Worm (Caenorhabditis elegans): ENCODE data around the gene C02F5.14.

The C02F5.14 gene

DNA sequence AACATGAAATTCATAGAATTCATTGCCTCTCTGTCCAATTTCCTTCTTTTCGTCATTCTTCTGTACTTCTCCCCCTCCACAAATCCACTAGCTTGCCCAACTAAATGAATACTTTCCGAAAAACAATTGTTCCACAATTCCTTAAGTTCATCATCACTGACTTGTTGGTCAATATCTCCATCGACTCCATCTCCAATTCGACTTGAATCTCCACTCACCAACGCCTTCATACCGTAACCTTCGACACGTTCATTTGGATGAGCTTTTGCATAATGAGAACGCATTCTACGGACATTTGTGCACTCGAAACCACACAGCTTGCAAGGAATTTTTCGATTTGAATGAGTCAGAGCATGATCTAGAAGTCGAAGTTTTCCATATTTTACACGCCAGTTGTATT, 5.6 kb upstream of the C02F5.14 start:
- TF ChIP-seq ets-4 (tag; optimal IDR thresholded peaks at IDR 0.05) (no peak), fkh-10 (GFP tag; optimal IDR thresholded peaks at IDR 0.05) (no peak), T23F11.4 (GFP tag; optimal IDR thresholded peaks at IDR 0.05) (no peak), ceh-6 (GFP tag; optimal IDR thresholded peaks at IDR 0.05) (no peak), pros-1 (tag; optimal IDR thresholded peaks at IDR 0.05) (no peak), syd-9 (tag; optimal IDR thresholded peaks at IDR 0.05) (no peak), che-1 (tag; optimal IDR thresholded peaks at IDR 0.05) (no peak), ttx-3 (tag; optimal IDR thresholded peaks at IDR 0.05) (no peak), ahr-1 (tag; optimal IDR thresholded peaks at IDR 0.05) (no peak), ceh-34 (tag; optimal IDR thresholded peaks at IDR 0.05) (no peak), Y22D7AL.16 (tag; optimal IDR thresholded peaks at IDR 0.05) (no peak), unc-3 (GFP tag; conservative IDR thresholded peaks at IDR 0.05) (no peak), unc-3 (tag; optimal IDR thresholded peaks at IDR 0.05) (no peak), unc-55 (GFP tag; optimal IDR thresholded peaks at IDR 0.05) (no peak), nfya-1 (tag; optimal IDR thresholded peaks at IDR 0.05) (no peak), ceh-30 (tag; optimal IDR thresholded peaks at IDR 0.05) (no peak), ceh-14 (tag; optimal IDR thresholded peaks at IDR 0.05) (no peak), hlh-15 (tag; optimal IDR thresholded peaks at IDR 0.05) (no peak)

DNA sequence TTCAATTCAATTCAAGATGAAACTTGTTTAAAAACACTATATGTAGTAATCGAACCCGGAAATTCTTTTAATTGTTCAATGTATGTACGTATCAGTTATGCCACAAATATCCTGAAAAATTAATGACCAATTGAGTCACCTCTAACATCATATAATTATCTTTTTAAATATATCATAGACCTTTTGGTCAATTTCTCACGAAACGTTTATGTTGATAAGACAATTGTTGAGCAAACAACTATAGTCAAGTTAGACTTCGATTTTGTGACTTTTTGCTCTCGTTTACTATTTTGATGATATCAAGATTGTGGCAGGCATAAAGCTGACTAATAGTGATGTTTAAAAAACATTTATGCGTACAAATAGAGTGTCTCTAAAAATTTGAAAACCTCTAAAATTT, 4.9 kb upstream of the C02F5.14 start:
- TF ChIP-seq elt-2 (tag; optimal IDR thresholded peaks at IDR 0.05), result peak; percentile 24
- TF ChIP-seq rnt-1 (tag; optimal IDR thresholded peaks at IDR 0.05), result no peak

DNA sequence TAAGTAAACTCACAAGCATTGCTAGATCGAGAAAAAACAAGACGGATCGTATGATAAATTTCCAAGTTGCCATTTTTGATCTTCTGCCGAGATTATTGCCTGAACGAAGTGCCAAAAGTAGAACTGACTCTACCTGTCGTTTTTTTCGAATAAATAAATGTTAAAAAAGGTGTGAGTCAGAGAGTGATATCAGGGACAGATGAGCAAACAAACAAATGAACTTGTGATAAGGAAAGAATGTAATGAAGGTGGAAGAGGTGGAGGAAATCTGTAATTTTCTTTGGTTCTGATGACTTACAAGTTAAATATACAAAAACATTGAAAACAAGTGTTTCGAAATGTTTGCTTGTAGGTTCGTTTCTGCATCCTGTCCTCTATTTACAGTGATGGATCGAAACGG, 4.0 kb upstream of the C02F5.14 start, which contains the start of gene tsp-1:
tsp-1 (minus strand) TSS at position 99 of the 400 bp plus-strand sequence.
- no peak for TF ChIP-seq mec-3 (tag; optimal IDR thresholded peaks at IDR 0.05; ENCODE audit: borderline replicate concordance)
- no peak for TF ChIP-seq ceh-18 (tag; optimal IDR thresholded peaks at IDR 0.05)
- no peak for TF ChIP-seq hlh-15 (tag; optimal IDR thresholded peaks at IDR 0.05)
- no peak for TF ChIP-seq pat-9 (tag; optimal IDR thresholded peaks at IDR 0.05)
- TF ChIP-seq sox-4 (tag; optimal IDR thresholded peaks at IDR 0.05), result no peak
- no peak for TF ChIP-seq lim-6 (tag; optimal IDR thresholded peaks at IDR 0.05)
- no peak for TF ChIP-seq ztf-16 (tag; optimal IDR thresholded peaks at IDR 0.05)
- TF ChIP-seq elt-2 (tag; optimal IDR thresholded peaks at IDR 0.05), result peak; percentile 24

DNA sequence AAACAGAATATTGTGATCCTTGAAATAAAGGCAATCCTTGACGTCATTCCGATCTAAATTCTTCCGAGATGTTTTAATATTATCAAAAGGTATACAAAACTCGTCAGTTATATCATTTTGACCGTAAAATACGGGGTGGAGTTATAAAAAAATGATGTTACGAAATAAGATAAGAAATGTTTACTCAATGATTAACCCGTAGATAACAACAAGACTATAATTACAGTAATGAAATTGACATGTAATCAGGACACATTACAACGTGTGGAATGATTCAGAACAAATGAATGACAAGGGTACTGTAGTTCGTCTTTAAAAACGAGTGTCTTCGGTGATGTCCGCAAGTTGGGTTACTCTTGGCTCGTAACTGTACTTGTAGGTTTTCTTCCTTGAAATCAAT, 2.5 kb upstream of the C02F5.14 start, which contains the start of gene tsp-2:
tsp-2 (minus strand) TSS at position 109 of the 400 bp plus-strand sequence.
- TF ChIP-seq elt-2 (tag; optimal IDR thresholded peaks at IDR 0.05) (peak; percentile 71), ceh-9 (tag; optimal IDR thresholded peaks at IDR 0.05) (no peak)

DNA sequence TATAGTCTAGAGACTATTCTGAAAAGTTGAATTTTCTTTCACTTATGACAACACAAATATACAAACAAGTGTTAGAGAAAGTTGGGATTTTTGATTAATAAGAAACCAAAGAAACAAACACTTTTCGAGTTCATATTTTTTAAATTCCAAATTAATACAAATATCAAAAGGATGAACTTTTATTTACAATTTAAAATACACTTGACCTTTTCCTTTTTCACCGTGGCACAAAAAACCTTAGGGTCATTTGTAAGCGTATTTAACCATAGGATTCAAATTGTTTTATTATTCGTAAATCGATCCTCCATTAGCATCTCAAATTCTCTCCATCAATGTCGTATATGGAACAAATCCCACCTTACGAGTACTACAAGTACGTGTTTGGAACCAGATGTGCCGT, 566 bp upstream of the C02F5.14 start, which contains the start of gene C02F5.5:
C02F5.5 (plus strand) TSS at position 301 of the 400 bp plus-strand sequence.
- TF ChIP-seq ceh-48 (tag; optimal IDR thresholded peaks at IDR 0.05) (no peak), ceh-31 (tag; optimal IDR thresholded peaks at IDR 0.05) (no peak), sox-2 (GFP tag; IDR thresholded peaks at IDR 0.05) (no peak), pat-9 (tag; optimal IDR thresholded peaks at IDR 0.05) (no peak)

DNA sequence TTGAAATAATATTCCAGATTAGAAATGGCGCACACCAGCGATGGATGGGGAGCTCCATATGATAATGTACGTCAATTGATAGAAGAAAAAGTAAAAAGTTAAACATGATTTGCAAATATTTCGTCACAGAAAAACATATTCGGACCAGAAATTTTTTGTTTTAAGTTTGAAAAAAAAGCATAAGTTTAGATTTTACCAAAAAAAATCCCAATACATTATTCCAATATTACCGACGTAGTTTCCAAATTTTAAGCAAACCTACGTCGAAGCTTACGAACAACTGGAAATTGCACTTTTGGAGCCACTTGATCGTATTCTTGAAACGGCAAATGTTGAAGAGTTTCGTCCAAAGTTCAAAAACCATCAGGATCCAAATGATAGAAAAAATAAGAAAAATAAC, 2.7 kb downstream of the C02F5.14 start, which contains the start of gene henn-1:
henn-1 (plus strand) TSS at position 18 of the 400 bp plus-strand sequence.
- no peak for TF ChIP-seq lim-6 (tag; optimal IDR thresholded peaks at IDR 0.05)
- no peak for TF ChIP-seq K09A11.1 (tag; optimal IDR thresholded peaks at IDR 0.05; ENCODE audit: insufficient read depth)
- TF ChIP-seq sdc-2 (tag; optimal IDR thresholded peaks at IDR 0.05), result no peak
- TF ChIP-seq F13H6.1 (tag; optimal IDR thresholded peaks at IDR 0.05), result no peak
- TF ChIP-seq unc-3 (GFP tag; conservative IDR thresholded peaks at IDR 0.05), result no peak
- TF ChIP-seq unc-3 (tag; optimal IDR thresholded peaks at IDR 0.05), result no peak
- no peak for TF ChIP-seq pqm-1 (tag; optimal IDR thresholded peaks at IDR 0.05)
- no peak for TF ChIP-seq npax-4 (tag; optimal IDR thresholded peaks at IDR 0.05)
- no peak for TF ChIP-seq ceh-6 (GFP tag; optimal IDR thresholded peaks at IDR 0.05)
- TF ChIP-seq T23F11.4 (GFP tag; optimal IDR thresholded peaks at IDR 0.05), result no peak
- no peak for TF ChIP-seq eyg-1 (tag; optimal IDR thresholded peaks at IDR 0.05)
- TF ChIP-seq fkh-6 (tag; optimal IDR thresholded peaks at IDR 0.05), result no peak
